Worm (Caenorhabditis elegans) whole organism, young adult: ENCODE measurements around the gene srx-63.

Source experiments
- B0035.1 ChIP-seq: sonication (generic microtip); optimal IDR thresholded peaks from 2 replicates; lab custom pipeline; 2016; ENCODE audit warnings: missing genetic modification characterization, mild to moderate bottlenecking, missing compliant biosample characterization, missing genotype, missing genetic modification reagents
- F10E7.11 ChIP-seq: sonication (generic microtip); optimal IDR thresholded peaks from 2 replicates; lab custom pipeline; 2017; ENCODE audit warnings: mild to moderate bottlenecking, missing genetic modification characterization, moderate library complexity, missing compliant biosample characterization
- F52B5.7 ChIP-seq: sonication (generic microtip); optimal IDR thresholded peaks from 2 replicates; lab custom pipeline; 2016; ENCODE audit warnings: mild to moderate bottlenecking, missing genetic modification characterization, missing compliant biosample characterization
- Y67H2A.10 ChIP-seq: fragments of 200-800 bp; sonication (Bioruptor generic); conservative IDR thresholded peaks from 2 replicates; pipeline ENCODE4 v1.3.6; 2022; ENCODE audit warnings: missing genetic modification reagents, missing genetic modification characterization, missing compliant biosample characterization
- ama-1 ChIP-seq, 3 experiments: fragments of 150-350 bp in 1 of 3; sonication (generic microtip) in 2 of 3; optimal IDR thresholded peaks; 2 replicates each; lab custom pipeline; 2014 to 2018; ENCODE audit warnings: missing biosample characterization in 2 of 3, missing genetic modification characterization in 2 of 3, missing genetic modification reagents in 2 of 3
- chd-7 ChIP-seq: sonication (generic microtip); optimal IDR thresholded peaks from 2 replicates; lab custom pipeline; 2016; ENCODE audit warnings: mild to moderate bottlenecking, missing genetic modification characterization, moderate library complexity, missing compliant biosample characterization
- lin-40 ChIP-seq: sonication (generic microtip); optimal IDR thresholded peaks from 2 replicates; lab custom pipeline; 2016; ENCODE audit warnings: missing genetic modification characterization, mild to moderate bottlenecking, missing compliant biosample characterization, missing genotype, missing genetic modification reagents
- nhr-80 ChIP-seq: sonication (generic microtip); optimal IDR thresholded peaks from 2 replicates; lab custom pipeline; 2016; ENCODE audit warnings: missing genetic modification characterization, missing compliant biosample characterization
- pha-4 ChIP-seq: fragments of 150-350 bp; sonication (generic microtip); optimal IDR thresholded peaks from 2 replicates; lab custom pipeline; 2014; ENCODE audit warnings: missing biosample characterization, missing genetic modification reagents, missing genetic modification characterization
- sea-2 ChIP-seq: fragments of 200-800 bp; sonication (Bioruptor generic); IDR thresholded peaks from 2 replicates; pipeline ENCODE4 v1.3.6; 2022; ENCODE audit warnings: missing genetic modification characterization, missing compliant biosample characterization
- snpc-4 ChIP-seq, 5 experiments: fragments of 150-350 bp in 1 of 5; sonication (generic microtip) in 4 of 5; optimal IDR thresholded peaks; 2 replicates each; lab custom pipeline; 2014 to 2018; ENCODE audit warnings: missing genetic modification characterization in 5 of 5, missing biosample characterization in 3 of 5, antibody characterized with exemption in 2 of 5, mild to moderate bottlenecking in 2 of 5, missing compliant biosample characterization in 2 of 5, missing genotype in 2 of 5, moderate library complexity in 2 of 5, missing genetic modification reagents in 1 of 5
- tbx-9 ChIP-seq: sonication (generic microtip); optimal IDR thresholded peaks from 2 replicates; lab custom pipeline; 2016; ENCODE audit warnings: borderline replicate concordance, missing genetic modification characterization, inconsistent platforms, missing compliant biosample characterization
- xnd-1 ChIP-seq: sonication (generic microtip); optimal IDR thresholded peaks from 2 replicates; lab custom pipeline; 2016; ENCODE audit warnings: missing genotype, missing genetic modification reagents, missing genetic modification characterization, missing compliant biosample characterization

DNA sequence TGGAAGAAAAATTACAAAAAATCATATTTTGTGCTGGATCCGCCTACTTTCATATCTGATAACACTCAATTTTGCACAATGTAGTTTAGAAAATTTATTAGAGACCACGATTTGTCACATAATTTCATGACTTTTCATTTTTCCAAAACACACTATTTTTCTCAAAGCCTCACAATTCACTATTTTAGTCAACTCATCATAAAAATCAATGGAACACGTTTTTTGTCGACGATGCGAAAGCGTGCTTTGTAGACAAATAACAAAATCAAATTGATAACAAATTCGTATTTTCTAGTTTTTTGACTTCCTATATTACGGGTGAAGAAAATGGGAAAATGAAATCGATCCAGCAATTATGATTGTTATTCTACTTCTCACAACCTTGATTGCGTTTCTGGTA, 10.4 kb downstream of the srx-63 start, which contains the start of gene cyp-35B2:
- TF ChIP-seq F10E7.11 (tag; lab: Kevin White, UChicago) (no peak), xnd-1 (tag; lab: Kevin White, UChicago) (no peak), lin-40 (tag; lab: Kevin White, UChicago) (no peak), pha-4 (tag; lab: Kevin White, UChicago) (no peak), ama-1 (optimal IDR thresholded peaks at IDR 0.05; lab: Kevin White, UChicago) (no peak), ama-1 (GFP tag; optimal IDR thresholded peaks at IDR 0.05; lab: Kevin White, UChicago) (no peak), nhr-80 (tag; lab: Kevin White, UChicago) (no peak), chd-7 (tag; lab: Kevin White, UChicago) (no peak), B0035.1 (no peak), Y67H2A.10 (GFP tag; lab: Robert Waterston, UW) (no peak), F52B5.7 (tag; lab: Kevin White, UChicago) (no peak), snpc-4 (GFP tag; optimal IDR thresholded peaks at IDR 0.05; lab: Kevin White, UChicago) (no peak), snpc-4 (tag; optimal IDR thresholded peaks at IDR 0.05; lab: Kevin White, UChicago) (no peak), sea-2 (GFP tag; lab: Robert Waterston, UW) (no peak), tbx-9 (no peak)
